Worm (Caenorhabditis elegans) whole organism, L4 larva: ENCODE results near the gene F43H9.4.

Experiments used
- F26F4.8 ChIP-seq: fragments of 200-800 bp; sonication (Bioruptor generic); conservative IDR thresholded peaks from 2 replicates; pipeline ENCODE4 v1.3.6; 2022; ENCODE audit warnings: missing genetic modification characterization, missing compliant biosample characterization
- F37D6.2 ChIP-seq: sonication (generic microtip); optimal IDR thresholded peaks from 2 replicates; lab custom pipeline; 2016; ENCODE audit warnings: mild to moderate bottlenecking, missing genetic modification characterization, missing compliant biosample characterization
- F49E8.2 ChIP-seq: sonication (generic microtip); optimal IDR thresholded peaks from 2 replicates; lab custom pipeline; 2016; ENCODE audit warnings: missing compliant biosample characterization, mild to moderate bottlenecking, missing genetic modification characterization, borderline replicate concordance
- T20F7.1 ChIP-seq: fragments of 200-800 bp; sonication (Bioruptor generic); optimal IDR thresholded peaks from 2 replicates; lab custom pipeline; 2018; ENCODE audit warnings: mild to moderate bottlenecking, missing genetic modification characterization, missing compliant biosample characterization
- T26A8.4 ChIP-seq: fragments of 200-800 bp; sonication (Bioruptor generic); IDR thresholded peaks from 2 replicates; pipeline ENCODE4 v1.3.6; 2022; ENCODE audit warnings: missing genetic modification characterization, missing compliant biosample characterization
- aha-1 ChIP-seq: fragments of 150-350 bp; peaks from one replicate; lab custom pipeline; 2014; ENCODE audit warnings: missing biosample characterization, missing genetic modification characterization
- aly-2 ChIP-seq: sonication (generic microtip); optimal IDR thresholded peaks from 2 replicates; lab custom pipeline; 2018; ENCODE audit warnings: missing biosample characterization, missing genetic modification characterization
- attf-4 ChIP-seq: sonication (generic microtip); optimal IDR thresholded peaks from 3 replicates; lab custom pipeline; 2017; ENCODE audit warnings: missing biosample characterization, missing genetic modification characterization
- ceh-28 ChIP-seq: fragments of 150-350 bp; optimal IDR thresholded peaks from 2 replicates; lab custom pipeline; 2014; ENCODE audit warnings: missing biosample characterization, missing genetic modification reagents, missing genetic modification characterization
- ceh-44 ChIP-seq: fragments of 200-800 bp; sonication (Bioruptor generic); IDR thresholded peaks from 2 replicates; pipeline ENCODE4 v1.3.6; 2022; ENCODE audit warnings: missing genetic modification reagents, missing genetic modification characterization, missing compliant biosample characterization
- ceh-62 ChIP-seq: sonication (generic microtip); optimal IDR thresholded peaks from 2 replicates; lab custom pipeline; 2017; ENCODE audit warnings: missing biosample characterization, missing genetic modification characterization
- ceh-82 ChIP-seq: sonication (generic microtip); optimal IDR thresholded peaks from 2 replicates; lab custom pipeline; 2017; ENCODE audit warnings: missing biosample characterization, missing genetic modification characterization
- ces-1 ChIP-seq: fragments of 150-350 bp; sonication (generic microtip); optimal IDR thresholded peaks from 4 replicates; lab custom pipeline; 2014; ENCODE audit warnings: missing biosample characterization, missing genetic modification reagents, missing genetic modification characterization
- ctbp-1 ChIP-seq: fragments of 200-800 bp; sonication (Bioruptor generic); IDR thresholded peaks from 2 replicates; pipeline ENCODE4 v1.3.6; 2022; ENCODE audit warnings: missing genetic modification reagents, missing genetic modification characterization, missing compliant biosample characterization
- dmd-6 ChIP-seq: fragments of 200-800 bp; sonication (Bioruptor generic); IDR thresholded peaks from 2 replicates; pipeline ENCODE4 v1.3.6; 2022; ENCODE audit warnings: missing genetic modification reagents, missing genetic modification characterization, missing compliant biosample characterization
- duxl-1 ChIP-seq: sonication (generic microtip); optimal IDR thresholded peaks from 2 replicates; lab custom pipeline; 2016; ENCODE audit warnings: mild to moderate bottlenecking, missing genetic modification characterization, moderate library complexity, missing compliant biosample characterization; ENCODE audit not compliant: poor library complexity
- dve-1 ChIP-seq: sonication (generic microtip); optimal IDR thresholded peaks from 2 replicates; lab custom pipeline; 2017; ENCODE audit warnings: antibody characterized with exemption, mild to moderate bottlenecking, missing genetic modification characterization, missing compliant biosample characterization; ENCODE audit not compliant: insufficient read depth
- egl-27 ChIP-seq: sonication (generic microtip); optimal IDR thresholded peaks from 3 replicates; lab custom pipeline; 2017; ENCODE audit warnings: missing biosample characterization, missing genetic modification reagents, missing genetic modification characterization
- gei-8 ChIP-seq: fragments of 200-800 bp; sonication (Bioruptor generic); optimal IDR thresholded peaks from 2 replicates; lab custom pipeline; 2018; ENCODE audit warnings: mild to moderate bottlenecking, missing genetic modification characterization, missing compliant biosample characterization
- hlh-11 ChIP-seq: fragments of 200-800 bp; sonication (Bioruptor generic); optimal IDR thresholded peaks from 2 replicates; lab custom pipeline; 2018; ENCODE audit warnings: mild to moderate bottlenecking, missing genetic modification characterization, missing compliant biosample characterization
- hlh-30 ChIP-seq: sonication (generic microtip); optimal IDR thresholded peaks from 2 replicates; lab custom pipeline; 2017; ENCODE audit warnings: antibody characterized with exemption, mild to moderate bottlenecking, missing genetic modification characterization, missing compliant biosample characterization; ENCODE audit not compliant: insufficient read depth
- lim-7 ChIP-seq: fragments of 200-800 bp; sonication (Bioruptor generic); IDR thresholded peaks from 2 replicates; pipeline ENCODE4 v1.3.6; 2022; ENCODE audit warnings: missing genetic modification characterization, missing compliant biosample characterization
- lin-1 ChIP-seq: fragments of 200-800 bp; sonication (Bioruptor generic); IDR thresholded peaks from 2 replicates; pipeline ENCODE4 v1.3.6; 2022; ENCODE audit warnings: missing genetic modification reagents, missing genetic modification characterization, missing compliant biosample characterization
- lin-29 ChIP-seq: fragments of 200-800 bp; sonication (Bioruptor generic); IDR thresholded peaks from 2 replicates; pipeline ENCODE4 v1.3.6; 2022; ENCODE audit warnings: missing genetic modification reagents, missing genetic modification characterization, missing compliant biosample characterization
- lin-38 ChIP-seq: fragments of 200-800 bp; sonication (Bioruptor generic); IDR thresholded peaks from 2 replicates; pipeline ENCODE4 v1.3.6; 2022; ENCODE audit warnings: missing genetic modification reagents, missing genetic modification characterization, missing compliant biosample characterization
- lin-39 ChIP-seq: fragments of 150-350 bp; optimal IDR thresholded peaks from 2 replicates; lab custom pipeline; 2014; ENCODE audit warnings: missing biosample characterization, missing genetic modification reagents, missing genetic modification characterization
- lsy-2 ChIP-seq, 2 experiments: fragments of 150-350 bp in 1 of 2; sonication (generic microtip) in 1 of 2; optimal IDR thresholded peaks; 2 replicates each; lab custom pipeline; 2014 to 2017; ENCODE audit warnings: missing biosample characterization in 2 of 2, missing genetic modification characterization in 2 of 2
- mes-2 ChIP-seq: sonication (generic microtip); optimal IDR thresholded peaks from 2 replicates; lab custom pipeline; 2016; ENCODE audit warnings: missing genotype, mild to moderate bottlenecking, missing genetic modification characterization, missing compliant biosample characterization; ENCODE audit not compliant: poor library complexity, severe bottlenecking
- mxl-2 ChIP-seq: fragments of 200-800 bp; sonication (Bioruptor generic); conservative IDR thresholded peaks from 2 replicates; pipeline ENCODE4 v1.3.6; 2022; ENCODE audit warnings: missing genetic modification reagents, missing genetic modification characterization, missing compliant biosample characterization
- mxl-3 ChIP-seq: fragments of 200-800 bp; sonication (Bioruptor generic); optimal IDR thresholded peaks from 2 replicates; lab custom pipeline; 2018; ENCODE audit warnings: mild to moderate bottlenecking, missing genetic modification characterization, missing compliant biosample characterization
- nhr-10 ChIP-seq: fragments of 150-350 bp; optimal IDR thresholded peaks from 2 replicates; lab custom pipeline; 2014; ENCODE audit warnings: missing biosample characterization, missing genetic modification characterization
- nhr-102 ChIP-seq: sonication (generic microtip); optimal IDR thresholded peaks from 2 replicates; lab custom pipeline; 2016; ENCODE audit warnings: mild to moderate bottlenecking, missing genetic modification characterization, moderate library complexity, missing compliant biosample characterization
- nhr-111 ChIP-seq: fragments of 200-800 bp; sonication (Bioruptor generic); optimal IDR thresholded peaks from 2 replicates; lab custom pipeline; 2018; ENCODE audit warnings: mild to moderate bottlenecking, missing genetic modification characterization, missing compliant biosample characterization
- nhr-237 ChIP-seq: sonication (generic microtip); optimal IDR thresholded peaks from 2 replicates; lab custom pipeline; 2017; ENCODE audit warnings: missing biosample characterization, missing genetic modification characterization
- nhr-25 ChIP-seq: sonication (generic microtip); optimal IDR thresholded peaks from 2 replicates; lab custom pipeline; 2017; ENCODE audit warnings: missing genetic modification characterization, mild to moderate bottlenecking, missing compliant biosample characterization, antibody characterized with exemption, moderate library complexity, borderline replicate concordance; ENCODE audit not compliant: insufficient read depth
- nhr-28 ChIP-seq: fragments of 150-350 bp; optimal IDR thresholded peaks from 2 replicates; lab custom pipeline; 2014; ENCODE audit warnings: missing biosample characterization, missing genetic modification characterization
- nhr-41 ChIP-seq: fragments of 200-800 bp; sonication (Bioruptor generic); IDR thresholded peaks from 2 replicates; pipeline ENCODE4 v1.3.6; 2022; ENCODE audit warnings: missing genetic modification reagents, missing genetic modification characterization, missing compliant biosample characterization
- nhr-77 ChIP-seq: fragments of 150-350 bp; optimal IDR thresholded peaks from 2 replicates; lab custom pipeline; 2014; ENCODE audit warnings: missing biosample characterization, missing genetic modification characterization
- pha-4 ChIP-seq, 2 experiments: fragments of 150-350 bp in 1 of 2; fragments of 200-800 bp in 1 of 2; sonication (Bioruptor generic) in 1 of 2; IDR thresholded peaks in 1 of 2; optimal IDR thresholded peaks in 1 of 2; 2 replicates each; pipeline versions ENCODE4 v1.3.6 to Lab custom; 2014 to 2022; ENCODE audit warnings: missing genetic modification characterization in 2 of 2, missing genetic modification reagents in 2 of 2, missing biosample characterization in 1 of 2, missing compliant biosample characterization in 1 of 2
- sdz-12 ChIP-seq: fragments of 200-800 bp; sonication (Bioruptor generic); optimal IDR thresholded peaks from 2 replicates; lab custom pipeline; 2018; ENCODE audit warnings: mild to moderate bottlenecking, missing genetic modification characterization, missing compliant biosample characterization
- skn-1 ChIP-seq: fragments of 150-350 bp; optimal IDR thresholded peaks from 2 replicates; lab custom pipeline; 2014; ENCODE audit warnings: missing biosample characterization, missing genetic modification characterization
- snpc-1.2 ChIP-seq: fragments of 200-800 bp; sonication (Bioruptor generic); IDR thresholded peaks from 2 replicates; pipeline ENCODE4 v1.3.6; 2022; ENCODE audit warnings: missing genetic modification reagents, missing genetic modification characterization, missing compliant biosample characterization
- spr-1 ChIP-seq: sonication (generic microtip); optimal IDR thresholded peaks from 2 replicates; lab custom pipeline; 2016; ENCODE audit warnings: mild to moderate bottlenecking, missing genetic modification characterization, missing compliant biosample characterization
- spr-3 ChIP-seq: fragments of 200-800 bp; sonication (Bioruptor generic); optimal IDR thresholded peaks from 2 replicates; lab custom pipeline; 2018; ENCODE audit warnings: mild to moderate bottlenecking, missing genetic modification characterization, missing compliant biosample characterization
- tra-1 ChIP-seq: fragments of 200-800 bp; sonication (Bioruptor generic); IDR thresholded peaks from 2 replicates; pipeline ENCODE4 v1.3.6; 2022; ENCODE audit warnings: missing genetic modification reagents, missing genetic modification characterization, missing compliant biosample characterization
- vab-7 ChIP-seq: fragments of 200-800 bp; sonication (Bioruptor generic); IDR thresholded peaks from 2 replicates; pipeline ENCODE4 v1.3.6; 2022; ENCODE audit warnings: missing genetic modification reagents, missing genetic modification characterization, missing compliant biosample characterization
- zfp-3 ChIP-seq: fragments of 200-800 bp; sonication (Bioruptor generic); conservative IDR thresholded peaks from 2 replicates; pipeline ENCODE4 v1.3.6; 2022; ENCODE audit warnings: missing genetic modification reagents, missing genetic modification characterization, missing compliant biosample characterization

The F43H9.4 gene

DNA sequence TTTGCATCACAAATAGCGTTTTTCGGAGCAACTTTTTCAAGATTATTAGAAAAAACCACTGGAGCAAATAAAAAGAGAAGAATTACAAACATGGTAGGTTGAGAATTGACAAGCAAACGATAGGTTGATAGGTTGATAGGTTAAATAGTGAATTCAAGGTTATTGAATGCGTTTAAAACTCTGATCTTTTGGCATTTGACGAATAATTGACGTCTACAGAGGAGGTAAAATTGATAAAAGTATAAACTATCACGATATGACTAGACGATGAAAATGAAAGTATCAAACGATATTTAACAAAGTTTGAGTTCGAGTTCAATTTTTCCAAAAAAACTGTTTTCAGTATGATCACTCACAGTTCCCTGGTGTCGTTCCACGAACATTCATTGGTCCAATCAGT lies 9.4 kb downstream of the F43H9.4 start, which contains the start of gene ZC513.14:
ZC513.14 (minus strand) TSS at position 101 of the 400 bp plus-strand sequence.
- TF ChIP-seq ctbp-1 (GFP tag; lab: Robert Waterston, UW) (no peak), duxl-1 (tag; lab: Kevin White, UChicago) (no peak), pha-4 (GFP tag; IDR thresholded peaks at IDR 0.05; lab: Robert Waterston, UW) (no peak), pha-4 (tag; optimal IDR thresholded peaks at IDR 0.05; lab: Kevin White, UChicago) (no peak), vab-7 (GFP tag; lab: Robert Waterston, UW) (no peak), nhr-10 (no peak), ceh-44 (GFP tag; lab: Robert Waterston, UW) (no peak)
- TF ChIP-seq, all 104 proteins: peak for 0

ce11 chrV:8039085-8039525 lies 12.6 kb downstream of the F43H9.4 start:
- TF ChIP-seq lin-39 (tag; lab: Kevin White, UChicago): no peak
- TF ChIP-seq F26F4.8 (GFP tag; lab: Robert Waterston, UW): no peak
- peak in 1 of 2 experiments; percentile 47 for TF ChIP-seq lsy-2 (tag; optimal IDR thresholded peaks at IDR 0.05; lab: Kevin White, UChicago)
- no peak for TF ChIP-seq mxl-3
- no peak for TF ChIP-seq nhr-77 (tag; lab: Kevin White, UChicago)
- TF ChIP-seq F49E8.2 (tag; lab: Kevin White, UChicago): no peak
- TF ChIP-seq tra-1 (GFP tag; lab: Robert Waterston, UW): peak; percentile 19; the same call in 1 of the 2 replicates
- peak; percentile 83 for TF ChIP-seq duxl-1 (tag; lab: Kevin White, UChicago)
- no peak for TF ChIP-seq skn-1
- TF ChIP-seq ceh-82 (tag; lab: Kevin White, UChicago): no peak
- TF ChIP-seq hlh-11 (tag; lab: Kevin White, UChicago): peak; percentile 15
- TF ChIP-seq sdz-12 (GFP tag; lab: Kevin White, UChicago): no peak
- no peak for TF ChIP-seq dmd-6
- TF ChIP-seq nhr-41 (GFP tag; lab: Robert Waterston, UW): no peak
- no peak for TF ChIP-seq snpc-1.2 (GFP tag; lab: Robert Waterston, UW)
- peak; percentile 44 for TF ChIP-seq nhr-102 (tag; lab: Kevin White, UChicago)
- peak; percentile 61 for TF ChIP-seq spr-1
- TF ChIP-seq hlh-30 (tag; lab: Kevin White, UChicago): no peak
- no peak for TF ChIP-seq lim-7
- TF ChIP-seq attf-4: peak; percentile 30
- no peak for TF ChIP-seq nhr-237 (tag; lab: Kevin White, UChicago)
- no peak for TF ChIP-seq egl-27
- TF ChIP-seq F37D6.2 (tag; lab: Kevin White, UChicago): no peak
- TF ChIP-seq zfp-3 (GFP tag; lab: Robert Waterston, UW): peak; percentile 82; the same call in 1 of the 2 replicates
- no peak for TF ChIP-seq ceh-28 (tag; lab: Kevin White, UChicago)
- peak; percentile 52 for TF ChIP-seq aha-1 (tag; lab: Kevin White, UChicago)
- TF ChIP-seq nhr-28 (tag; lab: Kevin White, UChicago): no peak
- TF ChIP-seq mes-2 (tag; lab: Kevin White, UChicago): peak; percentile 0
- TF ChIP-seq mxl-2: no peak
- TF ChIP-seq lin-38 (GFP tag; lab: Robert Waterston, UW): no peak; the same call in 1 of the 2 replicates
- peak; percentile 16 for TF ChIP-seq dve-1 (tag; lab: Kevin White, UChicago)
- TF ChIP-seq lin-29 (GFP tag; lab: Robert Waterston, UW): no peak
- peak; percentile 85 for TF ChIP-seq nhr-25 (tag; lab: Kevin White, UChicago)
- no peak for TF ChIP-seq spr-3 (GFP tag; lab: Kevin White, UChicago)
- TF ChIP-seq T20F7.1 (GFP tag; lab: Kevin White, UChicago): no peak
- peak; percentile 57; the same call in 1 of the 2 replicates for TF ChIP-seq T26A8.4 (GFP tag; lab: Robert Waterston, UW)
- TF ChIP-seq pha-4 (GFP tag; IDR thresholded peaks at IDR 0.05; lab: Robert Waterston, UW): 0 out of 2 replicates have a peak, but pooled peaks have one; percentile 9
- TF ChIP-seq pha-4 (tag; optimal IDR thresholded peaks at IDR 0.05; lab: Kevin White, UChicago): no peak
- peak; percentile 52; the same call in 1 of the 2 replicates for TF ChIP-seq lin-1
- no peak for TF ChIP-seq gei-8 (GFP tag; lab: Kevin White, UChicago)
- no peak for TF ChIP-seq aly-2 (tag; lab: Kevin White, UChicago)
- peak; percentile 24 for TF ChIP-seq nhr-111 (GFP tag; lab: Kevin White, UChicago)
- no peak for TF ChIP-seq ces-1 (GFP tag; lab: Kevin White, UChicago)
- TF ChIP-seq ceh-62 (tag; lab: Kevin White, UChicago): no peak
